Fruit fly (Drosophila melanogaster) S2 (cell line): ENCODE results near the gene DPCoAC.
A peak's percentile ranks its signal among the peaks of the same experiment; 100 is the strongest.

ENCODE experiments used
- CG8478 ChIP-seq: fragments of >200 bp; optimal IDR thresholded peaks from 2 replicates; lab custom pipeline; 2018
- CTCF ChIP-seq, 2 experiments: fragments of >200 bp; optimal IDR thresholded peaks; 2 replicates each; lab custom pipeline; 2018

DPCoAC gene

DNA sequence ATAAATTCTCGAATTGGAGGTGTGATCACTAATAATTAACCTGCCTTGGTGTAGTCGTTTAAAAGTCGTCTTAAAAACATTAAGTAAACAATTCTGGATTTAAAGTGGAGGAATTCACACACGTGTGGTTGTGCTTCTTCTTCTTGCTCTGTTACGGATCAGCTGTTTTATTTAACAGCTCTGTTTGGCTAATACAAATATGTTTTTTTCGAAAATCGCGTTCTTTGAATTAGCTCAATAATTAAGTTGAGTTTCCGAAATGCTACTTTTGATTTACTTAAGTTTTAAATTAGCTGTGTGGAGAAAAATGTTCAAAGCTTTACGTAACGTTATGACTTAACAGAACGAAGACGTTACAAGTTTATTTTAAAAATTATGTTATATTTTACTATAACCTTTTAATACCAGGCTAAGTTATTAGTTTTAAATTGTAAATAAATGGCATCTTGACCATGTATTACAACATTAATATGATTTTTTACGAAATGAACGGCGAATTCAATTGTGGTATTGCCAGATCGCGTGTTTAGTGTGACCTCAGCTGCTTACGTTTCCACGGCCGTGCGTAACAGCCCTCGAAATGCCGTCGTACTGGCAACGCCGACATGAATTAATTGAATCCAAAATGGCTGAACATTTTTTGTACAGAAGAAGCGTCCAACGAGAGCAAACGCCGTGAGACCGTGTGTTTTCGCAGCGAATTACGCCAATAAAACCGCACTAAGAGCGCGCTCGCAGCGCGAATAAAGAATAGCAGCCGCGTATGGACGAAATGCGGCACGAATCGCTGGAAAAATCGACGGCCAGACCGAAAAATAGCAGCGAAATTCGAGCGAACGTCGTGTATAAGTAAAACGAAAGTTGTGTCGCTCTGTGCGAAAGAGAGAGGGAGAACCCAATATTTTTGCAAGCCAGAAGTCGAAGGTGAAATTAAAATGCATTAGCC is 35.3 kb upstream of the DPCoAC start, which contains the start of the genes Pus1 and bon:
Gene Pus1, minus strand, starts transcription at position 155 of the 946 bp plus-strand sequence.
Gene bon, plus strand, starts transcription at position 623 of the 946 bp plus-strand sequence.
- no peak for TF ChIP-seq CG8478 (lab: Kevin White, UChicago)
- TF ChIP-seq CTCF (optimal IDR thresholded peaks at IDR 0.05; lab: Kevin White, UChicago), result peak in 1 of 2 experiments; percentile 5

- TF ChIP-seq CG8478 (lab: Kevin White, UChicago), result no peak
- TF ChIP-seq CTCF (optimal IDR thresholded peaks at IDR 0.05; lab: Kevin White, UChicago), result no peak
These were observed 31.0 kb upstream of the DPCoAC start, which contains the start of gene Srp72 for dm6 chr3R:20588480-20588785. Srp72 (plus strand) TSS chr3R:20588711.

- no peak for TF ChIP-seq CG8478 (lab: Kevin White, UChicago)
- no peak for TF ChIP-seq CTCF (optimal IDR thresholded peaks at IDR 0.05; lab: Kevin White, UChicago)
These were observed 30.4 kb upstream of the DPCoAC start, which contains the start of gene Septin2 for dm6 chr3R:20587630-20588479. Septin2 (minus strand) TSS chr3R:20588356.

dm6 chr3R:20586409-20586808 is 28.9 kb upstream of the DPCoAC start:
- TF ChIP-seq CTCF (optimal IDR thresholded peaks at IDR 0.05; lab: Kevin White, UChicago), result no peak
- no peak for TF ChIP-seq CG8478 (lab: Kevin White, UChicago)

dm6 chr3R:20585566-20585965 is 28.1 kb upstream of the DPCoAC start, which contains the start of gene CG16953:
CG16953 (minus strand) TSS chr3R:20585833.
- TF ChIP-seq CG8478 (lab: Kevin White, UChicago) (no peak), CTCF (optimal IDR thresholded peaks at IDR 0.05; lab: Kevin White, UChicago) (no peak)

dm6 chr3R:20581376-20581775 is 23.9 kb upstream of the DPCoAC start, which contains the start of gene CG34008:
CG34008 (minus strand) TSS chr3R:20581522.
- TF ChIP-seq CG8478 (lab: Kevin White, UChicago) (no peak), CTCF (optimal IDR thresholded peaks at IDR 0.05; lab: Kevin White, UChicago) (no peak)

DNA sequence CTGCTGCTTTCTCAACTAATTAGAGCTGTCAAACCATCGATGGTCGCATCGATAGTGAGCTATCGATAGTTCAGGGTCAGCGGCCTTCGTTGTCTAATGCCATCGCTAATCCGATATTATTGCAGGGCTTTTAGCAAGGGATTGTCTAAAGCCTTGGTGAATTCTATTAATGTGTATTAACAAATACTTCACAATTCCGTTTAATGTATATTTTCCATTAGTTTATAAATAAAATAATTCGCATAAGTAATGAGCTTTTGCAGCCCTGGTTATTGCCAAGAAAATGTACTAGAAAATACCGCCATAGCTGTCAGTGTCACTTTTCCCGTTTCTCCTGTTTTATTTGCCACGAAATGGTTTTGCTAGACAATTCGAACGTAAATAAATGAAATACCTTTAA is 22.3 kb upstream of the DPCoAC start, which contains the start of the genes EloB and Srp14:
Gene EloB, minus strand, starts transcription at position 35 of the 400 bp plus-strand sequence.
Gene Srp14, plus strand, starts transcription at position 300 of the 400 bp plus-strand sequence.
- TF ChIP-seq CTCF (optimal IDR thresholded peaks at IDR 0.05; lab: Kevin White, UChicago) (no peak), CG8478 (lab: Kevin White, UChicago) (no peak)

dm6 chr3R:20576789-20577188 is 19.3 kb upstream of the DPCoAC start, which contains the start of the genes TFAM and CG5412:
TFAM (minus strand) TSS chr3R:20577010.
CG5412 (plus strand) TSS chr3R:20577053.
- TF ChIP-seq CTCF (optimal IDR thresholded peaks at IDR 0.05; lab: Kevin White, UChicago), result peak in 1 of 2 experiments; percentile 31
- TF ChIP-seq CG8478 (lab: Kevin White, UChicago), result no peak

- no peak for TF ChIP-seq CG8478 (lab: Kevin White, UChicago)
- TF ChIP-seq CTCF (optimal IDR thresholded peaks at IDR 0.05; lab: Kevin White, UChicago), result no peak
These were observed 17.1 kb upstream of the DPCoAC start for dm6 chr3R:20574535-20574980.

DNA sequence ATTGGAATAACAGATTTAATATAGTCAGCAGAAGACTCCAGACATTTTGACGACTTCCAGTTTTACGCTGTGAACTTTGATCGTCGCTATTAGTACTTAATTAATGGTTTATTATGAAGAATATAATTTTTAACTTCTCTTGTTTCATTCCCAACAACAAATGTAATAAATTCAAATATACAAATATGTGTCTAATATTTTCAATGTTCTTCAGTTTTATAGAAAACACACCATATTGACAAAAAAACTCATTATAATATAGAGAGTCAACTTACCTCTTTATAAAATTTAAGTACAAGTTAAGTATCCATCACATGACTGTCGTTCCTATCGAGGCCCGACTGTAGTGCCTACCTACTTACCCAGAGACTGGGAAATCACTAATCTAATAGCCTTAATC is 15.9 kb upstream of the DPCoAC start:
- no peak for TF ChIP-seq CTCF (optimal IDR thresholded peaks at IDR 0.05; lab: Kevin White, UChicago)
- TF ChIP-seq CG8478 (lab: Kevin White, UChicago), result no peak

DNA sequence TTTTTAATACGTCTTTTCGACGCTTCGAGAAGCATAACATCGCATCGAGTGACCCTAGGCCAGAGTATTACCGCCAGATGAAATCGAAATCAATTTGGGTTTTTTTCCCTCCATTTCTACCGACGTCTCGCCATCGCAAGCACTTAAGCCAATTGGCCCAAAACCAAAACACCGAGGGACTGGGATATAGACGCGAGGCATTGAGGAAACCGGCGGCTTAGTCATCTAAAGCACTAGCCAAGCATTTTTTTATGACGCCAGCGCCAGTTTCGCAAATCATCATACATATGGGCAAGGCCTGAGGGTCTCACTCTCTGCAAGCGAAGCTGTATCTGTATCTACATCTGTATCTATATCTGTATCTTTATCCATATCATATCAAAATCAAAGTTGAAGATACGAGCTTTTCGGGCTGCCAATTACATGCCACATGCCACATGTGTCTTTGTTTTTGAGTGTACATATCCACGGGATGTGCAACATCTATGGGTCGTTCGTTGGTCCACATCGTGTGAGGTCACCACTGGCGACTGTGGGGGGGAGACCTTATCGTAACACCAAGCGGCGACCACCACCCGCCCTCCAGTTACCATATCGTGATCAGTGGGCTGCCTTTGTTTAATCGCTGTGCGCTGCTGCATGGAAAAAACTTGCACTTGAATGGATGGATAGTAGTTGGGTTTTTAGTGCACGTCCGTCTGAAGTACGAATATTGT is 10.2 kb upstream of the DPCoAC start:
- TF ChIP-seq CTCF (optimal IDR thresholded peaks at IDR 0.05; lab: Kevin White, UChicago) (no peak), CG8478 (lab: Kevin White, UChicago) (no peak)

- TF ChIP-seq CTCF (optimal IDR thresholded peaks at IDR 0.05; lab: Kevin White, UChicago), result no peak
- no peak for TF ChIP-seq CG8478 (lab: Kevin White, UChicago)
These were observed 8.1 kb upstream of the DPCoAC start for dm6 chr3R:20565546-20565948.

- TF ChIP-seq CG8478 (lab: Kevin White, UChicago) (no peak), CTCF (optimal IDR thresholded peaks at IDR 0.05; lab: Kevin White, UChicago) (no peak)
These were observed 6.5 kb upstream of the DPCoAC start, which contains the start of gene CG10877 for dm6 chr3R:20563830-20564421. CG10877 (minus strand) TSS chr3R:20564067.
